Worm (Caenorhabditis elegans) whole organism, midembryonic: ENCODE results near the gene M05D6.5.

Source experiments
- T22C8.4 ChIP-seq: fragments of 200-800 bp; sonication (Bioruptor generic); IDR thresholded peaks from 2 replicates; pipeline ENCODE4 v1.3.6; 2022; ENCODE audit warnings: missing genetic modification characterization, missing compliant biosample characterization
- cog-1 ChIP-seq: sonication (generic microtip); optimal IDR thresholded peaks from 2 replicates; lab custom pipeline; 2016; ENCODE audit warnings: missing genetic modification characterization, missing compliant biosample characterization
- flt-1 ChIP-seq: fragments of 200-800 bp; sonication (Bioruptor generic); IDR thresholded peaks from 2 replicates; pipeline ENCODE4 v1.3.6; 2022; ENCODE audit warnings: missing genetic modification characterization, missing compliant biosample characterization
- klf-2 ChIP-seq: fragments of 200-800 bp; sonication (Bioruptor generic); conservative IDR thresholded peaks from 2 replicates; pipeline ENCODE4 v1.3.6; 2022; ENCODE audit warnings: missing genetic modification reagents, missing genetic modification characterization, missing compliant biosample characterization
- med-1 ChIP-seq: sonication (generic microtip); optimal IDR thresholded peaks from 2 replicates; lab custom pipeline; 2017; ENCODE audit warnings: missing genetic modification characterization, mild to moderate bottlenecking, missing compliant biosample characterization, antibody characterized with exemption, missing genetic modification reagents; ENCODE audit not compliant: insufficient read depth
- ref-1 ChIP-seq: fragments of 200-800 bp; sonication (Bioruptor generic); conservative IDR thresholded peaks from 2 replicates; pipeline ENCODE4 v1.3.6; 2022; ENCODE audit warnings: missing genetic modification reagents, missing genetic modification characterization, missing compliant biosample characterization
- tab-1 ChIP-seq: fragments of 200-800 bp; sonication (Bioruptor generic); IDR thresholded peaks from 2 replicates; pipeline ENCODE4 v1.3.6; 2022; ENCODE audit warnings: missing genetic modification characterization, missing compliant biosample characterization
- ztf-23 ChIP-seq: fragments of 200-800 bp; sonication (Bioruptor generic); IDR thresholded peaks from 2 replicates; pipeline ENCODE4 v1.3.6; 2022; ENCODE audit warnings: missing genetic modification reagents, missing genetic modification characterization, missing compliant biosample characterization
- ztf-29 ChIP-seq: fragments of 200-800 bp; sonication (Bioruptor generic); IDR thresholded peaks from 2 replicates; pipeline ENCODE4 v1.3.6; 2022; ENCODE audit warnings: missing genetic modification reagents, missing genetic modification characterization, missing compliant biosample characterization

The M05D6.5 gene

ce11 chrII:8481731-8482253 is at the start of gene M05D6.5:
TSS of gene M05D6.5 (minus strand) at chrII:8482203.
- TF ChIP-seq tab-1 (GFP tag; lab: Robert Waterston, UW) (no peak), ztf-29 (no peak), flt-1 (GFP tag; lab: Robert Waterston, UW) (no peak), ztf-23 (GFP tag; lab: Robert Waterston, UW) (no peak), med-1 (GFP tag; lab: Kevin White, UChicago) (no peak), cog-1 (tag; lab: Kevin White, UChicago) (no peak), klf-2 (GFP tag; lab: Robert Waterston, UW) (no peak), ref-1 (no peak), T22C8.4 (GFP tag; lab: Robert Waterston, UW) (no peak)

- no peak for TF ChIP-seq cog-1 (tag; lab: Kevin White, UChicago)
- no peak for TF ChIP-seq ztf-23 (GFP tag; lab: Robert Waterston, UW)
- no peak for TF ChIP-seq ztf-29
- no peak for TF ChIP-seq flt-1 (GFP tag; lab: Robert Waterston, UW)
- no peak for TF ChIP-seq tab-1 (GFP tag; lab: Robert Waterston, UW)
- TF ChIP-seq klf-2 (GFP tag; lab: Robert Waterston, UW): no peak
- TF ChIP-seq med-1 (GFP tag; lab: Kevin White, UChicago): no peak
- TF ChIP-seq T22C8.4 (GFP tag; lab: Robert Waterston, UW): no peak
- TF ChIP-seq ref-1: no peak
These were observed 49.3 kb upstream of the M05D6.5 start, which contains the start of gene gldi-7 for ce11 chrII:8531181-8531759. TSS of gene gldi-7 (minus strand) at chrII:8531222.

- no peak for TF ChIP-seq klf-2 (GFP tag; lab: Robert Waterston, UW)
- no peak for TF ChIP-seq cog-1 (tag; lab: Kevin White, UChicago)
- no peak for TF ChIP-seq ztf-29
- TF ChIP-seq tab-1 (GFP tag; lab: Robert Waterston, UW): no peak
- TF ChIP-seq ref-1: no peak
- TF ChIP-seq ztf-23 (GFP tag; lab: Robert Waterston, UW): no peak
- no peak for TF ChIP-seq flt-1 (GFP tag; lab: Robert Waterston, UW)
- no peak for TF ChIP-seq T22C8.4 (GFP tag; lab: Robert Waterston, UW)
- no peak for TF ChIP-seq med-1 (GFP tag; lab: Kevin White, UChicago)
These were observed 47.2 kb upstream of the M05D6.5 start for ce11 chrII:8529176-8529698.

- TF ChIP-seq T22C8.4 (GFP tag; lab: Robert Waterston, UW): no peak
- no peak for TF ChIP-seq ref-1
- no peak for TF ChIP-seq med-1 (GFP tag; lab: Kevin White, UChicago)
- no peak for TF ChIP-seq tab-1 (GFP tag; lab: Robert Waterston, UW)
- TF ChIP-seq klf-2 (GFP tag; lab: Robert Waterston, UW): no peak
- TF ChIP-seq flt-1 (GFP tag; lab: Robert Waterston, UW): no peak
These were observed 43.2 kb upstream of the M05D6.5 start, which contains the start of the genes prp-9 and mrps-18B for ce11 chrII:8525133-8525736. TSS of gene prp-9 (minus strand) at chrII:8525396. TSS of gene mrps-18B (plus strand) at chrII:8525681.

- no peak for TF ChIP-seq flt-1 (GFP tag; lab: Robert Waterston, UW)
- no peak for TF ChIP-seq ztf-23 (GFP tag; lab: Robert Waterston, UW)
- TF ChIP-seq ztf-29: no peak
- no peak for TF ChIP-seq tab-1 (GFP tag; lab: Robert Waterston, UW)
- TF ChIP-seq ref-1: no peak
- no peak for TF ChIP-seq T22C8.4 (GFP tag; lab: Robert Waterston, UW)
- no peak for TF ChIP-seq cog-1 (tag; lab: Kevin White, UChicago)
- no peak for TF ChIP-seq med-1 (GFP tag; lab: Kevin White, UChicago)
These were observed 38.6 kb upstream of the M05D6.5 start, which contains the start of gene cht-2 for ce11 chrII:8520625-8521024. TSS of gene cht-2 (plus strand) at chrII:8520925.

- no peak for TF ChIP-seq cog-1 (tag; lab: Kevin White, UChicago)
- no peak for TF ChIP-seq tab-1 (GFP tag; lab: Robert Waterston, UW)
- TF ChIP-seq med-1 (GFP tag; lab: Kevin White, UChicago): no peak
- no peak for TF ChIP-seq T22C8.4 (GFP tag; lab: Robert Waterston, UW)
- no peak for TF ChIP-seq ztf-23 (GFP tag; lab: Robert Waterston, UW)
- TF ChIP-seq klf-2 (GFP tag; lab: Robert Waterston, UW): no peak
- no peak for TF ChIP-seq ztf-29
- TF ChIP-seq flt-1 (GFP tag; lab: Robert Waterston, UW): no peak
- TF ChIP-seq ref-1: no peak
These were observed 36.2 kb upstream of the M05D6.5 start, which contains the start of gene T13H5.8 for ce11 chrII:8518210-8518609. TSS of gene T13H5.8 (plus strand) at chrII:8518510.

- TF ChIP-seq med-1 (GFP tag; lab: Kevin White, UChicago): no peak
- peak; percentile 60 for TF ChIP-seq cog-1 (tag; lab: Kevin White, UChicago)
- no peak for TF ChIP-seq klf-2 (GFP tag; lab: Robert Waterston, UW)
- TF ChIP-seq ztf-23 (GFP tag; lab: Robert Waterston, UW): peak; percentile 68
- TF ChIP-seq flt-1 (GFP tag; lab: Robert Waterston, UW): 0 out of 2 replicates have a peak, but pooled peaks have one; percentile 54
These were observed 34.8 kb upstream of the M05D6.5 start, which contains the start of gene rnh-2 for ce11 chrII:8516783-8517182. TSS of gene rnh-2 (plus strand) at chrII:8517150.

ce11 chrII:8515521-8515920 is 33.5 kb upstream of the M05D6.5 start:
- TF ChIP-seq flt-1 (GFP tag; lab: Robert Waterston, UW) (no peak), cog-1 (tag; lab: Kevin White, UChicago) (no peak), med-1 (GFP tag; lab: Kevin White, UChicago) (no peak), ztf-29 (no peak)

ce11 chrII:8514729-8515128 is 32.7 kb upstream of the M05D6.5 start, which contains the start of gene ctg-2:
TSS of gene ctg-2 (plus strand) at chrII:8515054.
- TF ChIP-seq ztf-23 (GFP tag; lab: Robert Waterston, UW) (no peak), ref-1 (no peak), cog-1 (tag; lab: Kevin White, UChicago) (no peak), flt-1 (GFP tag; lab: Robert Waterston, UW) (no peak), klf-2 (GFP tag; lab: Robert Waterston, UW) (no peak), T22C8.4 (GFP tag; lab: Robert Waterston, UW) (no peak), med-1 (GFP tag; lab: Kevin White, UChicago) (no peak), tab-1 (GFP tag; lab: Robert Waterston, UW) (no peak)
